Fruit fly (Drosophila melanogaster): ENCODE results near the gene CG13599.
A peak's percentile ranks its signal among the peaks of the same experiment; 100 is the strongest.

- peak; percentile 55 for TF ChIP-seq HLH106 (tag; optimal IDR thresholded peaks at IDR 0.05)
- no peak for TF ChIP-seq Dfd (GFP tag; optimal IDR thresholded peaks at IDR 0.05)
- no peak for TF ChIP-seq lola (GFP tag; optimal IDR thresholded peaks at IDR 0.05)
- TF ChIP-seq OdsH (GFP tag; optimal IDR thresholded peaks at IDR 0.05) = peak; percentile 26
- no peak for TF ChIP-seq Dif (GFP tag; optimal IDR thresholded peaks at IDR 0.05; ENCODE audit: partially characterized antibody)
- TF ChIP-seq br (GFP tag; optimal IDR thresholded peaks at IDR 0.05) = peak; percentile 66
- no peak for TF ChIP-seq woc (GFP tag; optimal IDR thresholded peaks at IDR 0.05)
- TF ChIP-seq pan (optimal IDR thresholded peaks at IDR 0.05) = no peak
These were observed 10.4 kb upstream of the CG13599 start for dm6 chr3R:23920874-23921539.
